Worm (Caenorhabditis elegans): Measurements from ENCODE around the gene idpp-6.

The idpp-6 gene

ce11 chrX:6807137-6807861, 24.3 kb downstream of the idpp-6 start (continued):
- TF ChIP-seq ceh-9 (tag; optimal IDR thresholded peaks at IDR 0.05), result no peak
- TF ChIP-seq mml-1 (tag; optimal IDR thresholded peaks at IDR 0.05), result peak; percentile 49
- TF ChIP-seq nhr-67 (tag; optimal IDR thresholded peaks at IDR 0.05), result no peak
- no peak for TF ChIP-seq tbx-2 (tag; optimal IDR thresholded peaks at IDR 0.05)
- no peak for TF ChIP-seq ceh-82 (tag; optimal IDR thresholded peaks at IDR 0.05)
- TF ChIP-seq unc-39 (tag; optimal IDR thresholded peaks at IDR 0.05), result no peak

- TF ChIP-seq nhr-28 (tag; optimal IDR thresholded peaks at IDR 0.05), result no peak
- TF ChIP-seq eor-1 (tag; optimal IDR thresholded peaks at IDR 0.05), result no peak
- no peak for TF ChIP-seq mdl-1 (tag; optimal IDR thresholded peaks at IDR 0.05)
- no peak for TF ChIP-seq nhr-67 (tag; optimal IDR thresholded peaks at IDR 0.05)
- no peak for TF ChIP-seq fos-1 (tag; optimal IDR thresholded peaks at IDR 0.05)
- no peak for TF ChIP-seq egl-27 (tag; optimal IDR thresholded peaks at IDR 0.05)
- TF ChIP-seq ceh-28 (tag; optimal IDR thresholded peaks at IDR 0.05), result no peak
- TF ChIP-seq egl-5 (tag; optimal IDR thresholded peaks at IDR 0.05), result peak; percentile 33
- peak; percentile 15 for TF ChIP-seq nfya-1 (tag; optimal IDR thresholded peaks at IDR 0.05; ENCODE audit: insufficient read depth)
- TF ChIP-seq skn-1 (tag; optimal IDR thresholded peaks at IDR 0.05), result no peak
- TF ChIP-seq elt-3 (tag; optimal IDR thresholded peaks at IDR 0.05), result no peak
- no peak for TF ChIP-seq nhr-76 (tag; optimal IDR thresholded peaks at IDR 0.05)
- TF ChIP-seq pha-4 (tag; optimal IDR thresholded peaks at IDR 0.05), result no peak
- no peak for TF ChIP-seq ztf-4 (tag; optimal IDR thresholded peaks at IDR 0.05)
- no peak for TF ChIP-seq hmg-11 (tag; optimal IDR thresholded peaks at IDR 0.05)
- no peak for TF ChIP-seq snpc-4 (tag; optimal IDR thresholded peaks at IDR 0.05)
- TF ChIP-seq lin-39 (tag; optimal IDR thresholded peaks at IDR 0.05), result peak; percentile 38
- TF ChIP-seq ceh-9 (tag; optimal IDR thresholded peaks at IDR 0.05), result no peak
- TF ChIP-seq daf-12 (tag; optimal IDR thresholded peaks at IDR 0.05), result no peak
- TF ChIP-seq pqm-1 (tag; optimal IDR thresholded peaks at IDR 0.05), result no peak
- no peak for TF ChIP-seq ceh-16 (tag; optimal IDR thresholded peaks at IDR 0.05)
- TF ChIP-seq nhr-43 (tag; optimal IDR thresholded peaks at IDR 0.05; ENCODE audit: poor library complexity, severe bottlenecking), result no peak
These were observed 25.3 kb downstream of the idpp-6 start for ce11 chrX:6808239-6808638.

ce11 chrX:6808640-6809039, 25.7 kb downstream of the idpp-6 start:
- no peak for TF ChIP-seq nhr-77 (tag; optimal IDR thresholded peaks at IDR 0.05)
- TF ChIP-seq aly-2 (tag; optimal IDR thresholded peaks at IDR 0.05), result no peak
- TF ChIP-seq lsy-12 (tag; optimal IDR thresholded peaks at IDR 0.05), result peak; percentile 50
- no peak for TF ChIP-seq nhr-28 (tag; optimal IDR thresholded peaks at IDR 0.05)
- no peak for TF ChIP-seq nhr-43 (tag; optimal IDR thresholded peaks at IDR 0.05; ENCODE audit: poor library complexity, severe bottlenecking)
- TF ChIP-seq ZK546.5 (tag; optimal IDR thresholded peaks at IDR 0.05), result no peak
- TF ChIP-seq pha-4 (tag; optimal IDR thresholded peaks at IDR 0.05), result peak; percentile 76
- TF ChIP-seq nhr-76 (tag; optimal IDR thresholded peaks at IDR 0.05), result no peak
- no peak for TF ChIP-seq nhr-67 (tag; optimal IDR thresholded peaks at IDR 0.05)
- TF ChIP-seq eor-1 (tag; optimal IDR thresholded peaks at IDR 0.05), result no peak
- peak; percentile 73 for TF ChIP-seq elt-2 (tag; optimal IDR thresholded peaks at IDR 0.05)
- peak; percentile 28 for TF ChIP-seq jun-1 (tag; optimal IDR thresholded peaks at IDR 0.05)
- peak; percentile 49 for TF ChIP-seq nhr-25 (tag; optimal IDR thresholded peaks at IDR 0.05)
- TF ChIP-seq pqm-1 (tag; optimal IDR thresholded peaks at IDR 0.05), result peak; percentile 10
- TF ChIP-seq elt-1 (tag; optimal IDR thresholded peaks at IDR 0.05), result no peak

- no peak for TF ChIP-seq hmg-11 (tag; optimal IDR thresholded peaks at IDR 0.05)
- TF ChIP-seq aly-2 (tag; optimal IDR thresholded peaks at IDR 0.05), result no peak
- TF ChIP-seq nhr-28 (tag; optimal IDR thresholded peaks at IDR 0.05), result no peak
- no peak for TF ChIP-seq snpc-4 (tag; optimal IDR thresholded peaks at IDR 0.05)
These were observed 30.1 kb downstream of the idpp-6 start for ce11 chrX:6813025-6813424.

- TF ChIP-seq eor-1 (tag; optimal IDR thresholded peaks at IDR 0.05) (no peak), pqm-1 (tag; optimal IDR thresholded peaks at IDR 0.05) (peak; percentile 90), daf-12 (tag; optimal IDR thresholded peaks at IDR 0.05) (no peak), elt-2 (tag; optimal IDR thresholded peaks at IDR 0.05) (peak; percentile 90), fos-1 (tag; optimal IDR thresholded peaks at IDR 0.05) (no peak), elt-3 (tag; optimal IDR thresholded peaks at IDR 0.05) (no peak), unc-39 (tag; optimal IDR thresholded peaks at IDR 0.05) (no peak), nhr-23 (tag; optimal IDR thresholded peaks at IDR 0.05) (no peak), ama-1 (optimal IDR thresholded peaks at IDR 0.05) (peak; percentile 42), pha-4 (tag; optimal IDR thresholded peaks at IDR 0.05) (peak; percentile 25), hmg-11 (tag; optimal IDR thresholded peaks at IDR 0.05) (no peak), snpc-4 (tag; optimal IDR thresholded peaks at IDR 0.05) (no peak), tbx-2 (tag; optimal IDR thresholded peaks at IDR 0.05) (no peak), nhr-25 (tag; optimal IDR thresholded peaks at IDR 0.05) (no peak), nhr-43 (tag; optimal IDR thresholded peaks at IDR 0.05; ENCODE audit: poor library complexity, severe bottlenecking) (peak; percentile 15), nhr-12 (tag; optimal IDR thresholded peaks at IDR 0.05) (no peak), R02D3.7 (tag; optimal IDR thresholded peaks at IDR 0.05) (no peak), nfya-1 (tag; optimal IDR thresholded peaks at IDR 0.05; ENCODE audit: insufficient read depth) (no peak), ztf-11 (tag; optimal IDR thresholded peaks at IDR 0.05) (no peak), lin-15B (tag; optimal IDR thresholded peaks at IDR 0.05) (no peak), lsy-12 (tag; optimal IDR thresholded peaks at IDR 0.05) (no peak), zag-1 (tag; optimal IDR thresholded peaks at IDR 0.05) (no peak)
These were observed 35.1 kb downstream of the idpp-6 start, which contains the start of gene dhs-28 for ce11 chrX:6818036-6818488. Gene dhs-28, plus strand, starts transcription at chrX:6818438.

Measured in whole organism, L3 larva.